Worm (Caenorhabditis elegans) whole organism, midembryonic: ENCODE results near the gene sri-61.

Source experiments
- T22C8.4 ChIP-seq: fragments of 200-800 bp; sonication (Bioruptor generic); IDR thresholded peaks from 2 replicates; pipeline ENCODE4 v1.3.6; 2022; ENCODE audit warnings: missing genetic modification characterization, missing compliant biosample characterization
- cog-1 ChIP-seq: sonication (generic microtip); optimal IDR thresholded peaks from 2 replicates; lab custom pipeline; 2016; ENCODE audit warnings: missing genetic modification characterization, missing compliant biosample characterization
- flt-1 ChIP-seq: fragments of 200-800 bp; sonication (Bioruptor generic); IDR thresholded peaks from 2 replicates; pipeline ENCODE4 v1.3.6; 2022; ENCODE audit warnings: missing genetic modification characterization, missing compliant biosample characterization
- klf-2 ChIP-seq: fragments of 200-800 bp; sonication (Bioruptor generic); conservative IDR thresholded peaks from 2 replicates; pipeline ENCODE4 v1.3.6; 2022; ENCODE audit warnings: missing genetic modification reagents, missing genetic modification characterization, missing compliant biosample characterization
- med-1 ChIP-seq: sonication (generic microtip); optimal IDR thresholded peaks from 2 replicates; lab custom pipeline; 2017; ENCODE audit warnings: missing genetic modification characterization, mild to moderate bottlenecking, missing compliant biosample characterization, antibody characterized with exemption, missing genetic modification reagents; ENCODE audit not compliant: insufficient read depth
- ref-1 ChIP-seq: fragments of 200-800 bp; sonication (Bioruptor generic); conservative IDR thresholded peaks from 2 replicates; pipeline ENCODE4 v1.3.6; 2022; ENCODE audit warnings: missing genetic modification reagents, missing genetic modification characterization, missing compliant biosample characterization
- tab-1 ChIP-seq: fragments of 200-800 bp; sonication (Bioruptor generic); IDR thresholded peaks from 2 replicates; pipeline ENCODE4 v1.3.6; 2022; ENCODE audit warnings: missing genetic modification characterization, missing compliant biosample characterization
- ztf-23 ChIP-seq: fragments of 200-800 bp; sonication (Bioruptor generic); IDR thresholded peaks from 2 replicates; pipeline ENCODE4 v1.3.6; 2022; ENCODE audit warnings: missing genetic modification reagents, missing genetic modification characterization, missing compliant biosample characterization
- ztf-29 ChIP-seq: fragments of 200-800 bp; sonication (Bioruptor generic); IDR thresholded peaks from 2 replicates; pipeline ENCODE4 v1.3.6; 2022; ENCODE audit warnings: missing genetic modification reagents, missing genetic modification characterization, missing compliant biosample characterization

The sri-61 gene

ce11 chrII:2700229-2700628 lies at the start of gene sri-61:
Gene sri-61 (minus strand): TSS chrII:2700329.
- TF ChIP-seq med-1 (no peak), flt-1 (GFP tag; lab: Robert Waterston, UW) (no peak), cog-1 (no peak), tab-1 (GFP tag; lab: Robert Waterston, UW) (no peak), ztf-29 (GFP tag; lab: Robert Waterston, UW) (no peak)

- TF ChIP-seq T22C8.4 (GFP tag; lab: Robert Waterston, UW) (no peak), tab-1 (GFP tag; lab: Robert Waterston, UW) (no peak), cog-1 (no peak), ref-1 (GFP tag; lab: Robert Waterston, UW) (no peak), flt-1 (GFP tag; lab: Robert Waterston, UW) (no peak), ztf-29 (GFP tag; lab: Robert Waterston, UW) (no peak), med-1 (no peak), ztf-23 (GFP tag; lab: Robert Waterston, UW) (no peak), klf-2 (no peak)
These were observed 49.5 kb upstream of the sri-61 start, which contains the start of gene F29A7.4 for ce11 chrII:2749595-2750048. Gene F29A7.4 (plus strand): TSS chrII:2749998.

- TF ChIP-seq flt-1 (GFP tag; lab: Robert Waterston, UW) = no peak
- no peak for TF ChIP-seq klf-2
- TF ChIP-seq tab-1 (GFP tag; lab: Robert Waterston, UW) = no peak
- TF ChIP-seq T22C8.4 (GFP tag; lab: Robert Waterston, UW) = no peak
These were observed 48.0 kb upstream of the sri-61 start for ce11 chrII:2747956-2748621.

ce11 chrII:2742251-2742650 lies 42.1 kb upstream of the sri-61 start, which contains the start of gene T05A8.7:
Gene T05A8.7 (minus strand): TSS chrII:2742351.
- TF ChIP-seq flt-1 (GFP tag; lab: Robert Waterston, UW) (no peak), ref-1 (GFP tag; lab: Robert Waterston, UW) (no peak), tab-1 (GFP tag; lab: Robert Waterston, UW) (no peak), ztf-29 (GFP tag; lab: Robert Waterston, UW) (no peak), T22C8.4 (GFP tag; lab: Robert Waterston, UW) (no peak), ztf-23 (GFP tag; lab: Robert Waterston, UW) (no peak), med-1 (no peak), cog-1 (no peak)

- no peak for TF ChIP-seq cog-1
- TF ChIP-seq tab-1 (GFP tag; lab: Robert Waterston, UW) = no peak
- TF ChIP-seq T22C8.4 (GFP tag; lab: Robert Waterston, UW) = no peak
- no peak for TF ChIP-seq flt-1 (GFP tag; lab: Robert Waterston, UW)
- TF ChIP-seq med-1 = no peak
- no peak for TF ChIP-seq ztf-23 (GFP tag; lab: Robert Waterston, UW)
- TF ChIP-seq ztf-29 (GFP tag; lab: Robert Waterston, UW) = no peak
- no peak for TF ChIP-seq ref-1 (GFP tag; lab: Robert Waterston, UW)
These were observed 41.3 kb upstream of the sri-61 start for ce11 chrII:2741405-2741804.

ce11 chrII:2739619-2740018 lies 39.5 kb upstream of the sri-61 start, which contains the start of gene T05A8.6:
Gene T05A8.6 (minus strand): TSS chrII:2739719.
- TF ChIP-seq klf-2 (no peak), ztf-29 (GFP tag; lab: Robert Waterston, UW) (no peak), cog-1 (no peak), tab-1 (GFP tag; lab: Robert Waterston, UW) (no peak), flt-1 (GFP tag; lab: Robert Waterston, UW) (no peak), T22C8.4 (GFP tag; lab: Robert Waterston, UW) (no peak), ref-1 (GFP tag; lab: Robert Waterston, UW) (no peak), ztf-23 (GFP tag; lab: Robert Waterston, UW) (no peak), med-1 (no peak)

- TF ChIP-seq tab-1 (GFP tag; lab: Robert Waterston, UW) (0 out of 2 replicates have a peak, but pooled peaks have one; percentile 16), ztf-29 (GFP tag; lab: Robert Waterston, UW) (no peak)
These were observed 36.8 kb upstream of the sri-61 start for ce11 chrII:2736938-2737337.

ce11 chrII:2736156-2736728 lies 36.1 kb upstream of the sri-61 start, which contains the start of gene T05A8.8:
Gene T05A8.8 (plus strand): TSS chrII:2736678.
- TF ChIP-seq ztf-23 (GFP tag; lab: Robert Waterston, UW) (no peak), med-1 (no peak), cog-1 (no peak), T22C8.4 (GFP tag; lab: Robert Waterston, UW) (no peak), ref-1 (GFP tag; lab: Robert Waterston, UW) (no peak), tab-1 (GFP tag; lab: Robert Waterston, UW) (no peak), ztf-29 (GFP tag; lab: Robert Waterston, UW) (no peak), flt-1 (GFP tag; lab: Robert Waterston, UW) (no peak), klf-2 (no peak)

ce11 chrII:2735644-2736043 lies 35.5 kb upstream of the sri-61 start:
- TF ChIP-seq ref-1 (GFP tag; lab: Robert Waterston, UW) (no peak), cog-1 (no peak), tab-1 (GFP tag; lab: Robert Waterston, UW) (no peak), ztf-29 (GFP tag; lab: Robert Waterston, UW) (no peak), med-1 (no peak), T22C8.4 (GFP tag; lab: Robert Waterston, UW) (no peak), klf-2 (no peak), flt-1 (GFP tag; lab: Robert Waterston, UW) (no peak), ztf-23 (GFP tag; lab: Robert Waterston, UW) (no peak)

- no peak for TF ChIP-seq flt-1 (GFP tag; lab: Robert Waterston, UW)
- no peak for TF ChIP-seq cog-1
- TF ChIP-seq ztf-29 (GFP tag; lab: Robert Waterston, UW) = no peak
- TF ChIP-seq ztf-23 (GFP tag; lab: Robert Waterston, UW) = no peak
- no peak for TF ChIP-seq ref-1 (GFP tag; lab: Robert Waterston, UW)
These were observed 35.1 kb upstream of the sri-61 start, which contains the start of gene wdr-31 for ce11 chrII:2735192-2735591. Gene wdr-31 (minus strand): TSS chrII:2735292.
